Worm (Caenorhabditis elegans) whole organism, L1 larva: ENCODE results near the gene ckb-2.
A peak's percentile ranks its signal among the peaks of the same experiment; 100 is the strongest.

ENCODE experiments used
- C04F5.9 ChIP-seq: sonication (generic microtip); optimal IDR thresholded peaks from 2 replicates; lab custom pipeline; 2016; ENCODE audit warnings: missing genetic modification characterization, missing compliant biosample characterization
- C16A3.4 ChIP-seq: fragments of 150-350 bp; optimal IDR thresholded peaks from 2 replicates; lab custom pipeline; 2014; ENCODE audit warnings: missing biosample characterization, missing genetic modification characterization
- F16B12.6 ChIP-seq: fragments of 150-350 bp; optimal IDR thresholded peaks from 2 replicates; lab custom pipeline; 2014; ENCODE audit warnings: missing biosample characterization, missing genetic modification characterization
- Y116A8C.19 ChIP-seq: sonication (generic microtip); optimal IDR thresholded peaks from 2 replicates; lab custom pipeline; 2016; ENCODE audit warnings: missing compliant biosample characterization, missing genetic modification characterization, borderline replicate concordance
- aha-1 ChIP-seq: fragments of 150-350 bp; optimal IDR thresholded peaks from 2 replicates; lab custom pipeline; 2014; ENCODE audit warnings: missing biosample characterization, missing genetic modification characterization
- aly-2 ChIP-seq: fragments of 150-350 bp; optimal IDR thresholded peaks from 2 replicates; lab custom pipeline; 2014; ENCODE audit warnings: missing biosample characterization, missing genetic modification characterization
- ama-1 ChIP-seq: fragments of 150-350 bp; optimal IDR thresholded peaks from 2 replicates; lab custom pipeline; 2014
- blmp-1 ChIP-seq: fragments of 150-350 bp; optimal IDR thresholded peaks from 2 replicates; lab custom pipeline; 2014; ENCODE audit warnings: missing biosample characterization, missing genetic modification characterization
- ceh-63 ChIP-seq: fragments of 200-800 bp; sonication (Bioruptor generic); optimal IDR thresholded peaks from 2 replicates; lab custom pipeline; 2018; ENCODE audit warnings: mild to moderate bottlenecking, missing genetic modification characterization, missing compliant biosample characterization
- ceh-82 ChIP-seq, 3 experiments: fragments of 150-350 bp in 1 of 3; sonication (generic microtip) in 2 of 3; optimal IDR thresholded peaks; 2 replicates each; lab custom pipeline; 2014 to 2017; ENCODE audit warnings: missing biosample characterization in 3 of 3, missing genetic modification characterization in 3 of 3
- ceh-88 ChIP-seq: fragments of 200-800 bp; sonication (Bioruptor generic); IDR thresholded peaks from 2 replicates; pipeline ENCODE4 v1.3.6; 2022; ENCODE audit warnings: missing genetic modification characterization, missing compliant biosample characterization
- dpl-1 ChIP-seq, 3 experiments: fragments of 150-350 bp in 2 of 3; sonication (generic microtip) in 1 of 3; optimal IDR thresholded peaks; 2 replicates each; lab custom pipeline; 2014 to 2017; ENCODE audit warnings: missing biosample characterization in 3 of 3, missing genetic modification characterization in 3 of 3, missing genetic modification reagents in 3 of 3
- efl-1 ChIP-seq, 4 experiments: fragments of 150-350 bp; optimal IDR thresholded peaks in 3 of 4; peaks in 1 of 4; 1 replicate in 1 of 4; 2 replicates in 3 of 4; lab custom pipeline; 2014; ENCODE audit warnings: missing biosample characterization in 2 of 4, missing genetic modification characterization in 2 of 4, missing genetic modification reagents in 2 of 4
- elt-3 ChIP-seq, 6 experiments: fragments of 150-350 bp in 1 of 6; sonication (generic microtip); optimal IDR thresholded peaks; 2 replicates each; lab custom pipeline; 2017 to 2018; ENCODE audit warnings: missing biosample characterization in 6 of 6, missing genetic modification characterization in 6 of 6, inconsistent platforms in 1 of 6
- fkh-4 ChIP-seq: sonication (generic microtip); optimal IDR thresholded peaks from 2 replicates; lab custom pipeline; 2016; ENCODE audit warnings: missing compliant biosample characterization, missing genetic modification characterization, borderline replicate concordance
- fkh-8 ChIP-seq: sonication (generic microtip); optimal IDR thresholded peaks from 2 replicates; lab custom pipeline; 2016; ENCODE audit warnings: mild to moderate bottlenecking, missing genetic modification characterization, missing compliant biosample characterization
- fos-1 ChIP-seq: fragments of 150-350 bp; optimal IDR thresholded peaks from 2 replicates; lab custom pipeline; 2014; ENCODE audit warnings: missing biosample characterization, missing genetic modification characterization
- hlh-17 ChIP-seq: fragments of 200-800 bp; sonication (Bioruptor generic); optimal IDR thresholded peaks from 2 replicates; lab custom pipeline; 2018; ENCODE audit warnings: missing genetic modification characterization, mild to moderate bottlenecking, missing compliant biosample characterization, moderate library complexity, borderline replicate concordance
- hlh-4 ChIP-seq: sonication (generic microtip); optimal IDR thresholded peaks from 2 replicates; lab custom pipeline; 2016; ENCODE audit warnings: mild to moderate bottlenecking, missing genetic modification characterization, missing compliant biosample characterization
- isw-1 ChIP-seq: fragments of 200-800 bp; sonication (Bioruptor generic); IDR thresholded peaks from 2 replicates; pipeline ENCODE4 v1.3.6; 2022; ENCODE audit warnings: missing genetic modification characterization, missing compliant biosample characterization
- jun-1 ChIP-seq: fragments of 150-350 bp; optimal IDR thresholded peaks from 2 replicates; lab custom pipeline; 2014; ENCODE audit warnings: missing biosample characterization, missing genetic modification reagents, missing genetic modification characterization
- lin-13 ChIP-seq: fragments of 150-350 bp; optimal IDR thresholded peaks from 2 replicates; lab custom pipeline; 2014; ENCODE audit warnings: missing biosample characterization, missing genetic modification reagents, missing genetic modification characterization
- lin-15B ChIP-seq: fragments of 150-350 bp; sonication (generic microtip); optimal IDR thresholded peaks from 3 replicates; lab custom pipeline; 2014; ENCODE audit warnings: missing biosample characterization, missing genetic modification characterization
- lin-35 ChIP-seq, 2 experiments: fragments of 150-350 bp; optimal IDR thresholded peaks; 2 replicates each; lab custom pipeline; 2014; ENCODE audit warnings: missing biosample characterization in 2 of 2, missing genetic modification characterization in 2 of 2, missing genetic modification reagents in 2 of 2
- lsy-2 ChIP-seq, 2 experiments: fragments of 150-350 bp; optimal IDR thresholded peaks; 2 replicates each; lab custom pipeline; 2014; ENCODE audit warnings: missing biosample characterization in 2 of 2, missing genetic modification characterization in 2 of 2
- mdl-1 ChIP-seq, 2 experiments: fragments of 150-350 bp; optimal IDR thresholded peaks; 2 replicates each; lab custom pipeline; 2014 to 2017; ENCODE audit warnings: missing biosample characterization in 2 of 2, missing genetic modification characterization in 2 of 2, inconsistent platforms in 1 of 2
- mef-2 ChIP-seq: fragments of 150-350 bp; optimal IDR thresholded peaks from 2 replicates; lab custom pipeline; 2014; ENCODE audit warnings: missing biosample characterization, missing genetic modification characterization
- mep-1 ChIP-seq: fragments of 150-350 bp; optimal IDR thresholded peaks from 2 replicates; lab custom pipeline; 2014; ENCODE audit warnings: missing biosample characterization, missing genetic modification characterization
- nhr-11 ChIP-seq: fragments of 150-350 bp; optimal IDR thresholded peaks from 2 replicates; lab custom pipeline; 2014; ENCODE audit warnings: missing biosample characterization, missing genetic modification characterization
- nhr-12 ChIP-seq: sonication (generic microtip); optimal IDR thresholded peaks from 2 replicates; lab custom pipeline; 2017; ENCODE audit warnings: missing biosample characterization, missing genetic modification characterization
- nhr-47 ChIP-seq: sonication (generic microtip); optimal IDR thresholded peaks from 2 replicates; lab custom pipeline; 2016; ENCODE audit warnings: mild to moderate bottlenecking, missing genetic modification characterization, moderate library complexity, missing compliant biosample characterization
- nhr-77 ChIP-seq: fragments of 150-350 bp; optimal IDR thresholded peaks from 2 replicates; lab custom pipeline; 2014; ENCODE audit warnings: missing biosample characterization, missing genetic modification characterization
- nhr-90 ChIP-seq: sonication (generic microtip); optimal IDR thresholded peaks from 2 replicates; lab custom pipeline; 2016; ENCODE audit warnings: mild to moderate bottlenecking, missing genetic modification characterization, missing compliant biosample characterization; ENCODE audit not compliant: poor library complexity
- rnt-1 ChIP-seq: sonication (generic microtip); optimal IDR thresholded peaks from 2 replicates; lab custom pipeline; 2016; ENCODE audit warnings: mild to moderate bottlenecking, missing genetic modification characterization, moderate library complexity, missing compliant biosample characterization
- skn-1 ChIP-seq: fragments of 150-350 bp; optimal IDR thresholded peaks from 2 replicates; lab custom pipeline; 2014; ENCODE audit warnings: missing biosample characterization, missing genetic modification characterization
- snpc-4 ChIP-seq: fragments of 150-350 bp; optimal IDR thresholded peaks from 2 replicates; lab custom pipeline; 2014; ENCODE audit warnings: missing biosample characterization, missing genetic modification characterization
- sox-4 ChIP-seq: sonication (generic microtip); optimal IDR thresholded peaks from 2 replicates; lab custom pipeline; 2016; ENCODE audit warnings: missing genetic modification characterization, missing compliant biosample characterization
- xbp-1 ChIP-seq: sonication (generic microtip); optimal IDR thresholded peaks from 2 replicates; lab custom pipeline; 2016; ENCODE audit warnings: missing genetic modification characterization, missing compliant biosample characterization
- ztf-11 ChIP-seq, 2 experiments: sonication (generic microtip); optimal IDR thresholded peaks; 2 replicates each; lab custom pipeline; 2016 to 2017; ENCODE audit warnings: missing genetic modification characterization in 2 of 2, missing biosample characterization in 1 of 2, missing compliant biosample characterization in 1 of 2
- ztf-4 ChIP-seq: fragments of 150-350 bp; optimal IDR thresholded peaks from 2 replicates; lab custom pipeline; 2014; ENCODE audit warnings: missing biosample characterization, missing genetic modification characterization

ckb-2 gene

ce11 chrIII:4397115-4397514 lies 29.4 kb downstream of the ckb-2 start, which contains the start of gene R07E5.5:
Gene R07E5.5 (plus strand): TSS chrIII:4397415.
- TF ChIP-seq elt-3 (tag; optimal IDR thresholded peaks at IDR 0.05; lab: Kevin White, UChicago) (no peak), aha-1 (tag; lab: Kevin White, UChicago) (no peak), nhr-11 (tag; lab: Kevin White, UChicago) (no peak), ztf-11 (tag; optimal IDR thresholded peaks at IDR 0.05; lab: Kevin White, UChicago) (no peak)
- TF ChIP-seq, all 84 proteins: peak for 0

- no peak for TF ChIP-seq ztf-4 (tag; lab: Kevin White, UChicago)
- TF ChIP-seq efl-1 (optimal IDR thresholded peaks at IDR 0.05; lab: Kevin White, UChicago): no peak
- TF ChIP-seq efl-1 (GFP tag; optimal IDR thresholded peaks at IDR 0.05 in 1 of 2; lab: Kevin White, UChicago): peak in 1 of 2 experiments; percentile 37
These were observed 30.7 kb downstream of the ckb-2 start, which contains the start of gene R07E5.6 for ce11 chrIII:4398463-4398862. Gene R07E5.6 (plus strand): TSS chrIII:4398763.

- TF ChIP-seq lsy-2 (tag; optimal IDR thresholded peaks at IDR 0.05; lab: Kevin White, UChicago): no peak
- TF ChIP-seq ceh-82 (tag; optimal IDR thresholded peaks at IDR 0.05; lab: Kevin White, UChicago): no peak
- TF ChIP-seq mef-2: no peak
- TF ChIP-seq aly-2: no peak
- no peak for TF ChIP-seq nhr-47
- TF ChIP-seq elt-3 (tag; optimal IDR thresholded peaks at IDR 0.05; lab: Kevin White, UChicago): no peak
- TF ChIP-seq snpc-4: no peak
- TF ChIP-seq ceh-63: no peak
- no peak for TF ChIP-seq Y116A8C.19 (tag; lab: Kevin White, UChicago)
- TF ChIP-seq nhr-77 (tag; lab: Kevin White, UChicago): no peak
- TF ChIP-seq F16B12.6 (tag; lab: Kevin White, UChicago): no peak
- no peak for TF ChIP-seq nhr-90 (tag; lab: Kevin White, UChicago)
- no peak for TF ChIP-seq jun-1 (tag; lab: Kevin White, UChicago)
- no peak for TF ChIP-seq lin-13 (GFP tag; lab: Kevin White, UChicago)
These were observed 33.4 kb downstream of the ckb-2 start, which contains the start of gene R07E5.15 for ce11 chrIII:4401142-4401541. Gene R07E5.15 (plus strand): TSS chrIII:4401442.

ce11 chrIII:4404339-4404836 lies 36.6 kb downstream of the ckb-2 start, which contains the start of the genes R07E5.17 and snfc-5:
Gene R07E5.17 (minus strand): TSS chrIII:4404436.
Gene snfc-5 (plus strand): TSS chrIII:4404786.
- TF ChIP-seq nhr-77 (tag; lab: Kevin White, UChicago) (peak; percentile 4), hlh-17 (no peak), F16B12.6 (tag; lab: Kevin White, UChicago) (peak; percentile 46), lsy-2 (tag; optimal IDR thresholded peaks at IDR 0.05; lab: Kevin White, UChicago) (peak; percentile 26 to 78), blmp-1 (tag; lab: Kevin White, UChicago) (peak; percentile 52), fkh-4 (tag; lab: Kevin White, UChicago) (no peak), fos-1 (peak; percentile 2), mep-1 (peak; percentile 59), C16A3.4 (tag; lab: Kevin White, UChicago) (peak; percentile 55), xbp-1 (tag; lab: Kevin White, UChicago) (peak; percentile 15), lin-15B (tag; lab: Kevin White, UChicago) (peak; percentile 54), dpl-1 (GFP tag; optimal IDR thresholded peaks at IDR 0.05; lab: Kevin White, UChicago) (peak; percentile 34 to 71 (median 52)), hlh-4 (tag; lab: Kevin White, UChicago) (no peak), snpc-4 (peak; percentile 18), ceh-88 (no peak), isw-1 (no peak), C04F5.9 (no peak), sox-4 (no peak), efl-1 (optimal IDR thresholded peaks at IDR 0.05; lab: Kevin White, UChicago) (peak; percentile 51 to 59), efl-1 (GFP tag; optimal IDR thresholded peaks at IDR 0.05 in 1 of 2; lab: Kevin White, UChicago) (peak; percentile 46 to 68), lin-35 (GFP tag; optimal IDR thresholded peaks at IDR 0.05; lab: Kevin White, UChicago) (peak; percentile 48 to 80), rnt-1 (no peak), ama-1 (no peak), nhr-12 (no peak), fkh-8 (peak; percentile 14), ceh-82 (tag; optimal IDR thresholded peaks at IDR 0.05; lab: Kevin White, UChicago) (peak in 1 of 3 experiments; percentile 42), mdl-1 (tag; optimal IDR thresholded peaks at IDR 0.05; lab: Kevin White, UChicago) (peak in 1 of 2 experiments; percentile 46), ztf-11 (tag; optimal IDR thresholded peaks at IDR 0.05; lab: Kevin White, UChicago) (no peak), skn-1 (tag; lab: Kevin White, UChicago) (peak; percentile 59)
